Fruit fly (Drosophila melanogaster): ENCODE results near the gene CG10357.
A peak's percentile ranks its signal among the peaks of the same experiment; 100 is the strongest.

Gene CG10357

dm6 chr3L:3566751-3567499, 48.3 kb upstream of the CG10357 start (continued):
- peak; percentile 65; the same call in 1 of the 2 replicates for TF ChIP-seq stc (GFP tag; IDR thresholded peaks at IDR 0.05)
- TF ChIP-seq Adf1 (GFP tag; IDR thresholded peaks at IDR 0.05): no peak
- TF ChIP-seq CG4820 (GFP tag; optimal IDR thresholded peaks at IDR 0.05): peak; percentile 73
- no peak for TF ChIP-seq NK7.1 (GFP tag; optimal IDR thresholded peaks at IDR 0.05)
- TF ChIP-seq pnt (GFP tag; optimal IDR thresholded peaks at IDR 0.05): peak; percentile 51
- TF ChIP-seq CG42726 (GFP tag; IDR thresholded peaks at IDR 0.05; ENCODE audit: partially characterized antibody): no peak
- TF ChIP-seq gsb-n (tag; optimal IDR thresholded peaks at IDR 0.05): peak; percentile 93
- no peak for TF ChIP-seq sna (GFP tag; IDR thresholded peaks at IDR 0.05; ENCODE audit: partially characterized antibody)
- no peak for TF ChIP-seq wdn (GFP tag; IDR thresholded peaks at IDR 0.05)
- TF ChIP-seq sens (GFP tag): peak; percentile 96
- TF ChIP-seq CG2120 (GFP tag; optimal IDR thresholded peaks at IDR 0.05): peak; percentile 60
- TF ChIP-seq tgo (GFP tag; IDR thresholded peaks at IDR 0.05): peak; percentile 76
- TF ChIP-seq CG4424 (GFP tag; optimal IDR thresholded peaks at IDR 0.05): peak; percentile 65
- TF ChIP-seq NFAT (GFP tag; IDR thresholded peaks at IDR 0.05): no peak
- TF ChIP-seq amos (GFP tag; IDR thresholded peaks at IDR 0.05; ENCODE audit: partially characterized antibody): no peak
- no peak for TF ChIP-seq Poxn (GFP tag; IDR thresholded peaks at IDR 0.05)
- TF ChIP-seq oc (tag; optimal IDR thresholded peaks at IDR 0.05): peak; percentile 84
- peak; percentile 67; the same call in 2 of the 3 replicates for TF ChIP-seq H15 (GFP tag; IDR thresholded peaks at IDR 0.05)
- TF ChIP-seq Nf-YA (GFP tag; IDR thresholded peaks at IDR 0.05): peak; percentile 48; the same call in 1 of the 2 replicates
- peak; percentile 88 for TF ChIP-seq Med (GFP tag)
- TF ChIP-seq CG10274 (GFP tag; optimal IDR thresholded peaks at IDR 0.05): no peak
- TF ChIP-seq Hr3 (GFP tag; optimal IDR thresholded peaks at IDR 0.05): peak; percentile 63
- peak; percentile 80 for TF ChIP-seq CG17359 (tag; optimal IDR thresholded peaks at IDR 0.05)
- TF ChIP-seq CG6765 (GFP tag; optimal IDR thresholded peaks at IDR 0.05): no peak
- TF ChIP-seq D19A (tag; optimal IDR thresholded peaks at IDR 0.05): peak; percentile 83
- TF ChIP-seq kay (GFP tag; optimal IDR thresholded peaks at IDR 0.05): peak; percentile 6
- no peak for TF ChIP-seq CG9215 (GFP tag; IDR thresholded peaks at IDR 0.05)
- TF ChIP-seq Ets65A (GFP tag): no peak
- peak; percentile 58 for TF ChIP-seq Side (GFP tag; optimal IDR thresholded peaks at IDR 0.05)
- TF ChIP-seq CG8281 (tag; optimal IDR thresholded peaks at IDR 0.05): no peak
- peak; percentile 37 for TF ChIP-seq CG3838 (GFP tag; optimal IDR thresholded peaks at IDR 0.05)
- peak; percentile 36 for TF ChIP-seq CG15514 (GFP tag; optimal IDR thresholded peaks at IDR 0.05)
- peak; percentile 52 for TF ChIP-seq esg (GFP tag; conservative IDR thresholded peaks at IDR 0.05)
- no peak for TF ChIP-seq Taf1 (GFP tag; IDR thresholded peaks at IDR 0.05)
- peak; percentile 25 for TF ChIP-seq CG16815 (GFP tag; optimal IDR thresholded peaks at IDR 0.05)
- no peak for TF ChIP-seq CG15479 (GFP tag; optimal IDR thresholded peaks at IDR 0.05)
- peak; percentile 76 for TF ChIP-seq chm (GFP tag; IDR thresholded peaks at IDR 0.05)
- peak; percentile 85 for TF ChIP-seq seq (GFP tag; IDR thresholded peaks at IDR 0.05)
- TF ChIP-seq TFAM (GFP tag; optimal IDR thresholded peaks at IDR 0.05): no peak
- TF ChIP-seq CG5245 (GFP tag; optimal IDR thresholded peaks at IDR 0.05): peak; percentile 49
- no peak for TF ChIP-seq ham (GFP tag; IDR thresholded peaks at IDR 0.05)
- TF ChIP-seq Jarid2 (GFP tag; optimal IDR thresholded peaks at IDR 0.05): no peak
- TF ChIP-seq E2f1 (GFP tag; IDR thresholded peaks at IDR 0.05): peak; percentile 64
- peak; percentile 67 for TF ChIP-seq CG10366 (GFP tag; IDR thresholded peaks at IDR 0.05)
- TF ChIP-seq gsb (GFP tag; IDR thresholded peaks at IDR 0.05): no peak
- no peak for TF ChIP-seq pfk (GFP tag; optimal IDR thresholded peaks at IDR 0.05)
- TF ChIP-seq CG4282 (GFP tag; optimal IDR thresholded peaks at IDR 0.05): no peak
- peak; percentile 76 for TF ChIP-seq az2 (GFP tag; optimal IDR thresholded peaks at IDR 0.05)
- TF ChIP-seq Elba2 (GFP tag; optimal IDR thresholded peaks at IDR 0.05): no peak
- TF ChIP-seq CG10209 (GFP tag; optimal IDR thresholded peaks at IDR 0.05): peak; percentile 68
- peak; percentile 41 for TF ChIP-seq CG15696 (tag; optimal IDR thresholded peaks at IDR 0.05)

All from whole organism, embryonic.